Worm (Caenorhabditis elegans): ENCODE data around the gene fkh-7.

The fkh-7 gene

DNA sequence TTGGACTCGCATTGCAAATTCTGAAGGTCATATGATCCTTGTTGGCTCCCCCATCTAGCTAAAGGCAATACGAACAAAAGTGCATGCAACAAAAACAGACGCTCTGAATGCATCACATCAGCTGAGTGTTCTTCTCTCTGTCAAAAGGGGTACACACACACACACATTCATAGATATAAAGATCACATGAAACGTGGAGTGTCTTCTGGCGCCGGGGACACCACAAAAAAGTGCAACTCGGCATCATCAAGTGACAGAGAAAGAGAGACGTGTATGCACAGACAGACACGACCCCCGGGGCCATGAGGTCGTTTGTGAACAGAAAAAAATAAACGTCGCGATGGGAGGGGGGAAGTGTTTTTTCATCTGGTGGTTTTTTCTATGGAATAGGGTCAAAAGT lies 22.9 kb downstream of the fkh-7 start (continued):
- peak; percentile 6 for TF ChIP-seq zag-1 (tag; optimal IDR thresholded peaks at IDR 0.05)
- peak; percentile 86 for TF ChIP-seq rbr-2 (tag; optimal IDR thresholded peaks at IDR 0.05)
- no peak for TF ChIP-seq zfp-3 (GFP tag; conservative IDR thresholded peaks at IDR 0.05)
- TF ChIP-seq ceh-28 (tag; optimal IDR thresholded peaks at IDR 0.05), result no peak
- TF ChIP-seq snpc-4 (tag; optimal IDR thresholded peaks at IDR 0.05), result no peak
- peak; percentile 99 for TF ChIP-seq hlh-30 (tag; optimal IDR thresholded peaks at IDR 0.05; ENCODE audit: insufficient read depth)
- peak; percentile 13 for TF ChIP-seq jun-1 (tag; optimal IDR thresholded peaks at IDR 0.05)
- no peak for TF ChIP-seq Y105C5A.15 (GFP tag; IDR thresholded peaks at IDR 0.05)
- no peak for TF ChIP-seq lin-1 (GFP tag; IDR thresholded peaks at IDR 0.05)
- TF ChIP-seq ama-1 (optimal IDR thresholded peaks at IDR 0.05), result peak; percentile 61
- 0 out of 2 replicates have a peak, but pooled peaks have one; percentile 19 for TF ChIP-seq lin-29 (GFP tag; IDR thresholded peaks at IDR 0.05)
- 0 out of 2 replicates have a peak, but pooled peaks have one; percentile 28 for TF ChIP-seq lim-7 (GFP tag; IDR thresholded peaks at IDR 0.05)
- TF ChIP-seq D1046.2 (GFP tag; IDR thresholded peaks at IDR 0.05), result no peak
- no peak for TF ChIP-seq Y48G9A.11 (GFP tag; IDR thresholded peaks at IDR 0.05)
- no peak for TF ChIP-seq duxl-1 (tag; optimal IDR thresholded peaks at IDR 0.05; ENCODE audit: poor library complexity)
- TF ChIP-seq nhr-6 (tag; optimal IDR thresholded peaks at IDR 0.05), result peak; percentile 85
- peak; percentile 80 to 96 for TF ChIP-seq mdl-1 (tag; optimal IDR thresholded peaks at IDR 0.05)
- TF ChIP-seq nhr-111 (GFP tag; optimal IDR thresholded peaks at IDR 0.05), result no peak
- TF ChIP-seq nhr-11 (tag; optimal IDR thresholded peaks at IDR 0.05), result peak; percentile 96
- peak; percentile 83 for TF ChIP-seq mxl-3 (GFP tag; optimal IDR thresholded peaks at IDR 0.05)
- no peak for TF ChIP-seq php-3 (GFP tag; IDR thresholded peaks at IDR 0.05)
- peak; percentile 83 to 89 for TF ChIP-seq lsy-2 (tag; optimal IDR thresholded peaks at IDR 0.05)
- TF ChIP-seq gei-8 (GFP tag; optimal IDR thresholded peaks at IDR 0.05), result peak; percentile 68
- TF ChIP-seq ztf-11 (tag; optimal IDR thresholded peaks at IDR 0.05), result no peak
- 0 out of 2 replicates have a peak, but pooled peaks have one; percentile 6 for TF ChIP-seq tag-97 (GFP tag; IDR thresholded peaks at IDR 0.05)
- TF ChIP-seq ceh-20 (GFP tag; IDR thresholded peaks at IDR 0.05), result peak; percentile 91
- TF ChIP-seq set-16 (GFP tag; IDR thresholded peaks at IDR 0.05), result peak; percentile 43; the same call in 1 of the 2 replicates
- no peak for TF ChIP-seq skn-1 (tag; optimal IDR thresholded peaks at IDR 0.05)
- TF ChIP-seq lin-13 (GFP tag; optimal IDR thresholded peaks at IDR 0.05), result peak; percentile 9
- TF ChIP-seq nhr-48 (tag; optimal IDR thresholded peaks at IDR 0.05), result no peak
- TF ChIP-seq pqm-1 (tag; optimal IDR thresholded peaks at IDR 0.05), result no peak
- TF ChIP-seq hlh-11 (tag; optimal IDR thresholded peaks at IDR 0.05), result peak; percentile 98
- TF ChIP-seq F37D6.2 (tag; optimal IDR thresholded peaks at IDR 0.05), result peak; percentile 76

DNA sequence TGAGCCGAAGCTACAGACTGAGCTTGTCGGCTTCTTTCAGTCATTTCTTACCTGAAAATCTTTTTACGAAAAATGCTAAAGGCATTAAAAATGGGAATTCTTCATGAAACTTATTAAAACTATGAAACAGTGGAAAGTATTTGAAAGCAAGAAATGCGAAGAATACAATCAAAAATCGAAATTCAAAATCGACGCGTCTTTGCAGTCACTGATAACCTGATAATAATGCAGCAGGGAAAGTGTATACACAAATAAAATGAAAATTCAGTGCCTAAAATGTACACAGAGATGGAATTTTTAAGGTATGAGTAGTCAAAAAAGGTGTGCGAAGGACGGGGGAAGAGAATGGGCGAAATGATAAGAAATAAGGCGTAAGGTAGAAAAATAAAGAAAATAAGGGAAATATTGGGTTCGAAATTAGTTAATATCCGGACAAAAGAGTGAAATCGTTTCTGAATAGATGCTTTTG lies 30.1 kb downstream of the fkh-7 start, which contains the start of gene C39H7.4:
Gene C39H7.4 (minus strand): TSS at position 51 of the 469 bp plus-strand sequence.
- TF ChIP-seq daf-16 (GFP tag; optimal IDR thresholded peaks at IDR 0.05) (no peak), daf-16 (tag; optimal IDR thresholded peaks at IDR 0.05) (peak; percentile 91), mxl-2 (GFP tag; conservative IDR thresholded peaks at IDR 0.05) (no peak), nhr-28 (tag; optimal IDR thresholded peaks at IDR 0.05) (peak; percentile 87), pqm-1 (tag; optimal IDR thresholded peaks at IDR 0.05) (peak; percentile 93)

DNA sequence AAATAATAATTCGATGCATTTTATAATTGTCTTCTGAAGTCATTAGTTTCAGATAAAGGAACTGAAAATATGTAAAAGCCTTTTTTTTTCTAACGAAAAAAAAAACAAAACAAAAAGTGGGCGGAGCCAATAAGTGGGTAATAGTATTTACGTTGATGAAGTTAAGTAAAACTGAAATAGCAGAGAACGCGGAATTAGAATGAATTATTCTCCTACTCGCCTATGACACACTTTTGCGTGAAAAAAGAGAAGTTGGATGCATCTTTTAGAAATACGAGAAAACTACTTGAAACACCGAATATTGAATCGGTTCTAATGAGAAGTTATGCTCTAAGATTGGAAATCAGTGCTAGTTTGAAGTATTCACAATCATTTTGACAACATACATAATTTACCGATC lies 35.2 kb downstream of the fkh-7 start, which contains the start of gene srsx-16:
Gene srsx-16 (minus strand): TSS at position 101 of the 400 bp plus-strand sequence.
- no peak for TF ChIP-seq hif-1 (tag; optimal IDR thresholded peaks at IDR 0.05)
- TF ChIP-seq egl-27 (tag; optimal IDR thresholded peaks at IDR 0.05), result no peak
- TF ChIP-seq rbr-2 (tag; optimal IDR thresholded peaks at IDR 0.05), result no peak
- TF ChIP-seq nhr-10 (tag; optimal IDR thresholded peaks at IDR 0.05), result no peak
- TF ChIP-seq nhr-102 (tag; optimal IDR thresholded peaks at IDR 0.05), result no peak
- TF ChIP-seq tag-97 (GFP tag; IDR thresholded peaks at IDR 0.05), result no peak
- TF ChIP-seq zip-2 (tag; optimal IDR thresholded peaks at IDR 0.05), result no peak
- no peak for TF ChIP-seq R02D3.7 (tag; optimal IDR thresholded peaks at IDR 0.05)

Measured in whole organism, L4 larva.